Worm (Caenorhabditis elegans): ENCODE data around the gene C42D4.19.
A peak's percentile ranks its signal among the peaks of the same experiment; 100 is the strongest.

Gene C42D4.19

ce11 chrIV:7188528-7189422 is 13.3 kb downstream of the C42D4.19 start, which contains the start of gene srlf-7:
TSS of gene srlf-7 (plus strand) at chrIV:7189287.
- TF ChIP-seq zag-1 (tag; optimal IDR thresholded peaks at IDR 0.05) (no peak), ztf-4 (tag; optimal IDR thresholded peaks at IDR 0.05) (no peak), sea-2 (GFP tag; optimal IDR thresholded peaks at IDR 0.05) (no peak), tbx-2 (tag; optimal IDR thresholded peaks at IDR 0.05) (no peak), snpc-4 (tag; optimal IDR thresholded peaks at IDR 0.05) (peak; percentile 9), jun-1 (tag; optimal IDR thresholded peaks at IDR 0.05) (peak; percentile 88), egl-27 (tag; optimal IDR thresholded peaks at IDR 0.05) (no peak), daf-12 (tag; optimal IDR thresholded peaks at IDR 0.05) (no peak), lin-15B (tag; optimal IDR thresholded peaks at IDR 0.05) (no peak), pha-4 (tag; optimal IDR thresholded peaks at IDR 0.05) (peak; percentile 97), lin-39 (tag; optimal IDR thresholded peaks at IDR 0.05) (no peak), ceh-28 (tag; optimal IDR thresholded peaks at IDR 0.05) (peak; percentile 62), nhr-76 (tag; optimal IDR thresholded peaks at IDR 0.05) (no peak), skn-1 (tag; optimal IDR thresholded peaks at IDR 0.05) (peak; percentile 55), ztf-11 (tag; optimal IDR thresholded peaks at IDR 0.05) (no peak), ceh-9 (tag; optimal IDR thresholded peaks at IDR 0.05) (no peak), mdl-1 (tag; optimal IDR thresholded peaks at IDR 0.05) (no peak), elt-2 (tag; optimal IDR thresholded peaks at IDR 0.05) (peak; percentile 99), mml-1 (tag; optimal IDR thresholded peaks at IDR 0.05) (no peak), nhr-12 (tag; optimal IDR thresholded peaks at IDR 0.05) (no peak), fkh-2 (tag; optimal IDR thresholded peaks at IDR 0.05) (no peak), nhr-23 (tag; optimal IDR thresholded peaks at IDR 0.05) (peak; percentile 71), nhr-25 (tag; optimal IDR thresholded peaks at IDR 0.05) (no peak), ceh-16 (tag; optimal IDR thresholded peaks at IDR 0.05) (no peak), pqm-1 (tag; optimal IDR thresholded peaks at IDR 0.05) (peak; percentile 100), R02D3.7 (tag; optimal IDR thresholded peaks at IDR 0.05) (no peak), nhr-237 (tag; optimal IDR thresholded peaks at IDR 0.05) (no peak), ama-1 (optimal IDR thresholded peaks at IDR 0.05) (no peak), eor-1 (tag; optimal IDR thresholded peaks at IDR 0.05) (no peak), unc-39 (tag; optimal IDR thresholded peaks at IDR 0.05) (no peak), nfya-1 (tag; optimal IDR thresholded peaks at IDR 0.05; ENCODE audit: insufficient read depth) (no peak), ZK546.5 (tag; optimal IDR thresholded peaks at IDR 0.05) (no peak), hmg-11 (tag; optimal IDR thresholded peaks at IDR 0.05) (no peak), nhr-67 (tag; optimal IDR thresholded peaks at IDR 0.05) (no peak), aly-2 (tag; optimal IDR thresholded peaks at IDR 0.05) (no peak), elt-3 (tag; optimal IDR thresholded peaks at IDR 0.05) (peak; percentile 30 to 89 (median 45)), nhr-28 (tag; optimal IDR thresholded peaks at IDR 0.05) (no peak), nhr-11 (tag; optimal IDR thresholded peaks at IDR 0.05) (no peak), nhr-77 (tag; optimal IDR thresholded peaks at IDR 0.05) (no peak), ceh-82 (tag; optimal IDR thresholded peaks at IDR 0.05) (no peak), unc-62 (GFP tag; optimal IDR thresholded peaks at IDR 0.05) (no peak), fkh-10 (GFP tag; optimal IDR thresholded peaks at IDR 0.05) (peak; percentile 65), egl-5 (tag; optimal IDR thresholded peaks at IDR 0.05) (no peak), nhr-43 (tag; optimal IDR thresholded peaks at IDR 0.05; ENCODE audit: poor library complexity, severe bottlenecking) (peak; percentile 11), lsy-12 (tag; optimal IDR thresholded peaks at IDR 0.05) (no peak), elt-1 (tag; optimal IDR thresholded peaks at IDR 0.05) (no peak), fos-1 (tag; optimal IDR thresholded peaks at IDR 0.05) (no peak)

All from whole organism, L3 larva.